Worm (Caenorhabditis elegans): Measurements from ENCODE around the gene M110.10.

DNA sequence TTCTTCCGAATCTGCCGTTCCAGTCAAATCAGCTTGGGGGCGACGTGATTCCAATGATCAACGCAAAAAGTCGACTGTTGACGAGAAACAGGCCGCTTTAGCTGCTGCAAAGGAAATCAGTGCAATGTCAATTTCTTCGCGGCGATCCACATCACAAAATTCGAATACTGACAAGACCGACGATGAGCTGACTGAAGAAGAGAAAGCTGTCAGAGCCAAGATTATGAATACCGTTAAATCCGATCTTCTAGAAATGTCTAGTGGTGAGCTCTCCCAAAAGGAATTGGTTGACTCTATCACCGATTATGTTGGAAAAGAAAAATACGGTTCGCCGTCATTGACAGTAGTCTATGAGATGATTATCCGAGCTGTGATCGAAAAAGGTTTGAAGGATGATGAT lies 6.0 kb upstream of the M110.10 start:
- TF ChIP-seq unc-3 (GFP tag; conservative IDR thresholded peaks at IDR 0.05): no peak
- no peak for TF ChIP-seq unc-3 (tag; optimal IDR thresholded peaks at IDR 0.05)
- no peak for TF ChIP-seq unc-86 (tag; optimal IDR thresholded peaks at IDR 0.05)

Data from whole organism, late embryonic.